1 fruit fly cellular context compared by ENCODE assay signal in genomic region chr3L:21961892-21962518, dm6.
TF ChIP-seq lines count a peak whose summit lies in the region.

TSS of gene Chs2 (plus strand) at chr3L:21962401.

TF ChIP-seq in whole organism, embryonic, 481 proteins besides CTCF, POLR2A, EP300 and RAD21 (continued from another document and continues in another):
- TF ChIP-seq CG15073 (GFP tag; optimal IDR thresholded peaks at IDR 0.05; lab: Kevin White, UChicago) (no peak), ewg (GFP tag; optimal IDR thresholded peaks at IDR 0.05; lab: Kevin White, UChicago) (no peak), Dbx (GFP tag; IDR thresholded peaks at IDR 0.05; lab: Robert Waterston, UW) (no peak), Hand (GFP tag; optimal IDR thresholded peaks at IDR 0.05; lab: Kevin White, UChicago) (no peak), Hr39 (optimal IDR thresholded peaks at IDR 0.05; lab: Kevin White, UChicago) (no peak), ro (GFP tag; IDR thresholded peaks at IDR 0.05; lab: Robert Waterston, UW) (no peak), CG17385 (GFP tag; optimal IDR thresholded peaks at IDR 0.05; lab: Kevin White, UChicago) (no peak), stwl (tag; optimal IDR thresholded peaks at IDR 0.05; lab: Kevin White, UChicago) (peak; percentile 21), fu2 (GFP tag; optimal IDR thresholded peaks at IDR 0.05; lab: Kevin White, UChicago) (no peak), dmrt11E (tag; optimal IDR thresholded peaks at IDR 0.05; lab: Kevin White, UChicago) (peak; percentile 85), Sry-δ (GFP tag; optimal IDR thresholded peaks at IDR 0.05; lab: Kevin White, UChicago) (no peak), chm (GFP tag; IDR thresholded peaks at IDR 0.05; lab: Robert Waterston, UW) (no peak; the same call in 1 of the 2 replicates), chif (GFP tag; optimal IDR thresholded peaks at IDR 0.05; lab: Kevin White, UChicago) (no peak), CG34422 (GFP tag; IDR thresholded peaks at IDR 0.05; lab: Robert Waterston, UW) (no peak), Lim3 (GFP tag; IDR thresholded peaks at IDR 0.05; lab: Robert Waterston, UW) (no peak), CG2129 (GFP tag; IDR thresholded peaks at IDR 0.05; lab: Robert Waterston, UW; ENCODE audit: partially characterized antibody) (no peak), CG3995 (GFP tag; optimal IDR thresholded peaks at IDR 0.05; lab: Kevin White, UChicago) (no peak), CG9609 (GFP tag; optimal IDR thresholded peaks at IDR 0.05; lab: Kevin White, UChicago) (no peak), CG9797 (GFP tag; optimal IDR thresholded peaks at IDR 0.05; lab: Kevin White, UChicago) (no peak), Med (GFP tag; lab: Kevin White, UChicago) (peak; percentile 78), CG18262 (tag; optimal IDR thresholded peaks at IDR 0.05; lab: Kevin White, UChicago) (no peak), Six4 (GFP tag; optimal IDR thresholded peaks at IDR 0.05; lab: Kevin White, UChicago) (no peak), Stat92E (GFP tag; optimal IDR thresholded peaks at IDR 0.05; lab: Kevin White, UChicago) (no peak), ac (GFP tag; optimal IDR thresholded peaks at IDR 0.05; lab: Kevin White, UChicago) (peak; percentile 78), br (optimal IDR thresholded peaks at IDR 0.05; lab: Kevin White, UChicago) (no peak), dmrt99B (tag; optimal IDR thresholded peaks at IDR 0.05; lab: Kevin White, UChicago) (peak; percentile 2), al (GFP tag; IDR thresholded peaks at IDR 0.05; lab: Robert Waterston, UW) (no peak), CG10565 (GFP tag; optimal IDR thresholded peaks at IDR 0.05; lab: Kevin White, UChicago) (no peak), grau (tag; optimal IDR thresholded peaks at IDR 0.05; lab: Kevin White, UChicago) (no peak), CG17912 (GFP tag; optimal IDR thresholded peaks at IDR 0.05; lab: Kevin White, UChicago) (no peak), wor (GFP tag; IDR thresholded peaks at IDR 0.05; lab: Robert Waterston, UW) (no peak), CG34376 (GFP tag; optimal IDR thresholded peaks at IDR 0.05; lab: Kevin White, UChicago) (no peak), CG10462 (GFP tag; optimal IDR thresholded peaks at IDR 0.05; lab: Kevin White, UChicago) (no peak), CG31441 (GFP tag; IDR thresholded peaks at IDR 0.05; lab: Robert Waterston, UW) (no peak), lov (optimal IDR thresholded peaks at IDR 0.05; lab: Kevin White, UChicago) (no peak), lov (GFP tag; IDR thresholded peaks at IDR 0.05; lab: Robert Waterston, UW) (no peak), CG11456 (GFP tag; IDR thresholded peaks at IDR 0.05; lab: Robert Waterston, UW) (no peak), CG8944 (GFP tag; optimal IDR thresholded peaks at IDR 0.05; lab: Kevin White, UChicago) (no peak), CG18011 (GFP tag; optimal IDR thresholded peaks at IDR 0.05; lab: Kevin White, UChicago) (no peak), Mad (GFP tag; optimal IDR thresholded peaks at IDR 0.05; lab: Kevin White, UChicago) (no peak), CG42726 (GFP tag; IDR thresholded peaks at IDR 0.05; lab: Robert Waterston, UW; ENCODE audit: partially characterized antibody) (no peak), ERR (GFP tag; optimal IDR thresholded peaks at IDR 0.05; lab: Kevin White, UChicago) (no peak), crp (GFP tag; optimal IDR thresholded peaks at IDR 0.05; lab: Kevin White, UChicago) (no peak), CG7372 (GFP tag; IDR thresholded peaks at IDR 0.05; lab: Robert Waterston, UW) (no peak), trh (GFP tag; optimal IDR thresholded peaks at IDR 0.05; lab: Kevin White, UChicago) (no peak), CG16863 (GFP tag; optimal IDR thresholded peaks at IDR 0.05; lab: Kevin White, UChicago) (no peak), CG7357 (GFP tag; IDR thresholded peaks at IDR 0.05; lab: Robert Waterston, UW) (no peak), tll (GFP tag; optimal IDR thresholded peaks at IDR 0.05; lab: Kevin White, UChicago) (peak in 1 of 2 experiments; percentile 70), Fer1 (GFP tag; optimal IDR thresholded peaks at IDR 0.05; lab: Kevin White, UChicago) (no peak), corto (GFP tag; optimal IDR thresholded peaks at IDR 0.05; lab: Kevin White, UChicago) (no peak), pzg (GFP tag; optimal IDR thresholded peaks at IDR 0.05; lab: Kevin White, UChicago) (no peak), Lhr (GFP tag; optimal IDR thresholded peaks at IDR 0.05; lab: Kevin White, UChicago) (no peak), CG11723 (GFP tag; optimal IDR thresholded peaks at IDR 0.05; lab: Kevin White, UChicago) (no peak), CG10267 (tag; optimal IDR thresholded peaks at IDR 0.05; lab: Kevin White, UChicago) (peak; percentile 36), slou (GFP tag; optimal IDR thresholded peaks at IDR 0.05; lab: Kevin White, UChicago) (no peak), toy (GFP tag; IDR thresholded peaks at IDR 0.05; lab: Robert Waterston, UW) (no peak), Hsf (GFP tag; optimal IDR thresholded peaks at IDR 0.05; lab: Kevin White, UChicago) (no peak), pb (GFP tag; optimal IDR thresholded peaks at IDR 0.05; lab: Kevin White, UChicago) (no peak), cg (GFP tag; optimal IDR thresholded peaks at IDR 0.05; lab: Kevin White, UChicago) (no peak), sim (GFP tag; IDR thresholded peaks at IDR 0.05; lab: Robert Waterston, UW) (no peak), CG6272 (GFP tag; IDR thresholded peaks at IDR 0.05; lab: Robert Waterston, UW) (no peak), knrl (GFP tag; IDR thresholded peaks at IDR 0.05; lab: Robert Waterston, UW; ENCODE audit: partially characterized antibody) (no peak), CG12155 (GFP tag; optimal IDR thresholded peaks at IDR 0.05; lab: Kevin White, UChicago) (no peak), CHES-1-like (GFP tag; optimal IDR thresholded peaks at IDR 0.05; lab: Kevin White, UChicago) (no peak), luna (GFP tag; optimal IDR thresholded peaks at IDR 0.05; lab: Kevin White, UChicago) (no peak), CG7786 (GFP tag; optimal IDR thresholded peaks at IDR 0.05; lab: Kevin White, UChicago) (no peak), inv (GFP tag; IDR thresholded peaks at IDR 0.05; lab: Robert Waterston, UW; ENCODE audit: partially characterized antibody) (no peak), Meics (GFP tag; optimal IDR thresholded peaks at IDR 0.05; lab: Kevin White, UChicago) (no peak), CG9215 (GFP tag; IDR thresholded peaks at IDR 0.05; lab: Robert Waterston, UW) (no peak), Usf (GFP tag; optimal IDR thresholded peaks at IDR 0.05; lab: Kevin White, UChicago) (no peak), CG11504 (tag; optimal IDR thresholded peaks at IDR 0.05; lab: Kevin White, UChicago) (no peak), CG10321 (GFP tag; IDR thresholded peaks at IDR 0.05; lab: Robert Waterston, UW) (no peak), CG7839 (tag; optimal IDR thresholded peaks at IDR 0.05; lab: Kevin White, UChicago) (peak; percentile 22), CG4282 (GFP tag; optimal IDR thresholded peaks at IDR 0.05; lab: Kevin White, UChicago) (no peak), CG15269 (tag; optimal IDR thresholded peaks at IDR 0.05; lab: Kevin White, UChicago) (no peak), CG4404 (GFP tag; IDR thresholded peaks at IDR 0.05; lab: Robert Waterston, UW) (no peak), odd (GFP tag; optimal IDR thresholded peaks at IDR 0.05; lab: Kevin White, UChicago) (peak; percentile 23), Bgb (GFP tag; IDR thresholded peaks at IDR 0.05; lab: Robert Waterston, UW; ENCODE audit: partially characterized antibody) (no peak), gce (GFP tag; IDR thresholded peaks at IDR 0.05; lab: Robert Waterston, UW) (no peak), twi (tag; optimal IDR thresholded peaks at IDR 0.05; lab: Kevin White, UChicago) (peak; percentile 83), Xrp1 (GFP tag; IDR thresholded peaks at IDR 0.05; lab: Robert Waterston, UW) (peak; percentile 66), CG2712 (tag; optimal IDR thresholded peaks at IDR 0.05; lab: Kevin White, UChicago) (peak; percentile 58), Hmx (GFP tag; optimal IDR thresholded peaks at IDR 0.05; lab: Kevin White, UChicago) (no peak), CG10959 (GFP tag; IDR thresholded peaks at IDR 0.05; lab: Robert Waterston, UW) (no peak), Dad (GFP tag; optimal IDR thresholded peaks at IDR 0.05; lab: Kevin White, UChicago) (no peak), Sox100B (GFP tag; optimal IDR thresholded peaks at IDR 0.05; lab: Kevin White, UChicago) (no peak), aop (GFP tag; IDR thresholded peaks at IDR 0.05; lab: Robert Waterston, UW) (no peak), CG11247 (GFP tag; IDR thresholded peaks at IDR 0.05; lab: Robert Waterston, UW) (no peak), CG4854 (GFP tag; optimal IDR thresholded peaks at IDR 0.05; lab: Kevin White, UChicago) (no peak), dysf (GFP tag; IDR thresholded peaks at IDR 0.05; lab: Robert Waterston, UW) (no peak), peb (GFP tag; IDR thresholded peaks at IDR 0.05; lab: Robert Waterston, UW) (no peak), ci (GFP tag; IDR thresholded peaks at IDR 0.05; lab: Robert Waterston, UW) (no peak; the same call in 2 of the 3 replicates), CG14050 (GFP tag; IDR thresholded peaks at IDR 0.05; lab: Robert Waterston, UW) (no peak), CG14667 (GFP tag; IDR thresholded peaks at IDR 0.05; lab: Robert Waterston, UW) (no peak), CG30403 (GFP tag; optimal IDR thresholded peaks at IDR 0.05; lab: Kevin White, UChicago) (no peak), Doc2 (GFP tag; IDR thresholded peaks at IDR 0.05; lab: Robert Waterston, UW) (no peak), CG5953 (GFP tag; IDR thresholded peaks at IDR 0.05; lab: Robert Waterston, UW) (no peak), CG16815 (GFP tag; optimal IDR thresholded peaks at IDR 0.05; lab: Kevin White, UChicago) (no peak), sd (tag; optimal IDR thresholded peaks at IDR 0.05; lab: Kevin White, UChicago) (no peak), gsb-n (tag; optimal IDR thresholded peaks at IDR 0.05; lab: Kevin White, UChicago) (peak; percentile 65), amos (GFP tag; IDR thresholded peaks at IDR 0.05; lab: Robert Waterston, UW; ENCODE audit: partially characterized antibody) (no peak), CG33213 (GFP tag; optimal IDR thresholded peaks at IDR 0.05; lab: Kevin White, UChicago) (no peak), CG12236 (GFP tag; optimal IDR thresholded peaks at IDR 0.05; lab: Kevin White, UChicago) (no peak), Fer2 (tag; optimal IDR thresholded peaks at IDR 0.05; lab: Kevin White, UChicago) (no peak), NC2α (GFP tag; optimal IDR thresholded peaks at IDR 0.05; lab: Kevin White, UChicago) (no peak), schlank (tag; optimal IDR thresholded peaks at IDR 0.05; lab: Kevin White, UChicago) (no peak), H15 (GFP tag; IDR thresholded peaks at IDR 0.05; lab: Robert Waterston, UW) (no peak), tx (GFP tag; optimal IDR thresholded peaks at IDR 0.05; lab: Kevin White, UChicago) (no peak), kay (GFP tag; optimal IDR thresholded peaks at IDR 0.05; lab: Kevin White, UChicago) (no peak), HLH4C (GFP tag; IDR thresholded peaks at IDR 0.05; lab: Robert Waterston, UW; ENCODE audit: partially characterized antibody) (no peak), org-1 (GFP tag; optimal IDR thresholded peaks at IDR 0.05; lab: Kevin White, UChicago) (peak; percentile 43), pho (GFP tag; optimal IDR thresholded peaks at IDR 0.05; lab: Kevin White, UChicago) (no peak), fd3F (GFP tag; optimal IDR thresholded peaks at IDR 0.05; lab: Kevin White, UChicago) (no peak), emc (GFP tag; optimal IDR thresholded peaks at IDR 0.05; lab: Kevin White, UChicago) (no peak), CG11398 (GFP tag; optimal IDR thresholded peaks at IDR 0.05; lab: Kevin White, UChicago) (peak; percentile 11), CG33557 (GFP tag; optimal IDR thresholded peaks at IDR 0.05; lab: Kevin White, UChicago) (peak; percentile 80), mld (GFP tag; IDR thresholded peaks at IDR 0.05; lab: Robert Waterston, UW; ENCODE audit: partially characterized antibody) (no peak), CG13123 (GFP tag; optimal IDR thresholded peaks at IDR 0.05; lab: Kevin White, UChicago) (no peak), HLHmδ (GFP tag; optimal IDR thresholded peaks at IDR 0.05; lab: Kevin White, UChicago) (peak; percentile 66), CG13424 (tag; optimal IDR thresholded peaks at IDR 0.05; lab: Kevin White, UChicago) (peak; percentile 7), Rx (GFP tag; IDR thresholded peaks at IDR 0.05; lab: Robert Waterston, UW) (no peak), mirr (GFP tag; optimal IDR thresholded peaks at IDR 0.05; lab: Kevin White, UChicago) (no peak), CG43689 (GFP tag; IDR thresholded peaks at IDR 0.05; lab: Robert Waterston, UW) (no peak), CG7745 (tag; optimal IDR thresholded peaks at IDR 0.05; lab: Kevin White, UChicago) (peak; percentile 57), sima (GFP tag; optimal IDR thresholded peaks at IDR 0.05; lab: Kevin White, UChicago) (no peak), vfl (GFP tag; optimal IDR thresholded peaks at IDR 0.05; lab: Kevin White, UChicago) (no peak), so (GFP tag; IDR thresholded peaks at IDR 0.05; lab: Robert Waterston, UW) (no peak), lab (GFP tag; optimal IDR thresholded peaks at IDR 0.05; lab: Kevin White, UChicago) (no peak), Mes4 (GFP tag; optimal IDR thresholded peaks at IDR 0.05; lab: Kevin White, UChicago) (no peak), zf30C (GFP tag; optimal IDR thresholded peaks at IDR 0.05; lab: Kevin White, UChicago) (no peak), CG1832 (GFP tag; optimal IDR thresholded peaks at IDR 0.05; lab: Kevin White, UChicago) (no peak), exex (tag; optimal IDR thresholded peaks at IDR 0.05; lab: Kevin White, UChicago) (peak; percentile 35), CG8281 (tag; optimal IDR thresholded peaks at IDR 0.05; lab: Kevin White, UChicago) (no peak), Gsc (GFP tag; IDR thresholded peaks at IDR 0.05; lab: Robert Waterston, UW) (no peak), CG17802 (tag; optimal IDR thresholded peaks at IDR 0.05; lab: Kevin White, UChicago) (no peak), CG6683 (GFP tag; optimal IDR thresholded peaks at IDR 0.05; lab: Kevin White, UChicago) (no peak), psq (GFP tag; optimal IDR thresholded peaks at IDR 0.05; lab: Kevin White, UChicago) (peak; percentile 9), Lpt (GFP tag; optimal IDR thresholded peaks at IDR 0.05; lab: Kevin White, UChicago) (no peak), ATbp (GFP tag; optimal IDR thresholded peaks at IDR 0.05; lab: Kevin White, UChicago) (peak; percentile 4), Poxn (GFP tag; IDR thresholded peaks at IDR 0.05; lab: Robert Waterston, UW) (no peak), CG1603 (tag; optimal IDR thresholded peaks at IDR 0.05; lab: Kevin White, UChicago) (peak; percentile 74)
